Fruit fly (Drosophila melanogaster): ENCODE measurements around the gene Gcn5.

Gene Gcn5

dm6 chr3L:12523941-12524340 is at the start of gene Gcn5, which contains the start of gene ver:
Gene Gcn5, minus strand, starts transcription at chr3L:12524014.
Gene ver, plus strand, starts transcription at chr3L:12523987.
- peak; percentile 94 for TF ChIP-seq noc (tag; optimal IDR thresholded peaks at IDR 0.05)

- no peak for TF ChIP-seq noc (tag; optimal IDR thresholded peaks at IDR 0.05)
These were observed 48.6 kb upstream of the Gcn5 start, which contains the start of gene sowah for dm6 chr3L:12572366-12572765. Gene sowah, minus strand, starts transcription at chr3L:12572542.

DNA sequence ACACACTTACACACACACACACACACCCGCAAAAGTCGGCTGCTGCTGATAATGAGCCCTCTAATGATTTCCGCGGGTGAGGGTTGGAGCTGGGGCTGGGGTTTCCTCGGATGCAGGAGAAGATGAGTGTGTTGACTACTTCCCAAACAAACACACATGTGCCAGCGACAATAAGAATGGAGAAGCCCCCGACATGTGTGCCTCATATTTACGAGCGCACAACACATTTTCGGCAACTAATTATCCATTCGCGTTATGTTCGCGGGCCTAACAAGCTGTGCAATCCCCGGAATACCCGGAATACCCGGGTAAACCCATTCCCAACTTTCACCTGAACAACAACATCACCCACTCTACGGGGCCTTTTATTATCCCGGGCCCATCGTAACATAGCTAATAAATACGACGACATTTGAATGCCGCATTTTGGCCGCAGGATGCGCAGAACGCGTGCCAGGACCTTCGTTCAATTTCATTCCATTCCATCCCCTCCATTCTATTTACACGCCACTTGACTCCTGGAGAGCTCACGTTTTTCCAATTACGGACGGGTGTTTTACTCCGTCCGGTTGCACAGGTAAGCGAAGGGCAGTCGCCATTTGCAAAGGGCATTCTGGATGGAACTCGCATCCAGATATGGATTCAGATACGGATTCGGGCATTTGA is 42.4 kb upstream of the Gcn5 start:
- no peak for TF ChIP-seq noc (tag; optimal IDR thresholded peaks at IDR 0.05)

- no peak for TF ChIP-seq noc (tag; optimal IDR thresholded peaks at IDR 0.05)
These were observed 41.6 kb upstream of the Gcn5 start for dm6 chr3L:12565422-12565821.

- no peak for TF ChIP-seq noc (tag; optimal IDR thresholded peaks at IDR 0.05)
These were observed 41.2 kb upstream of the Gcn5 start for dm6 chr3L:12564979-12565378.

- TF ChIP-seq noc (tag; optimal IDR thresholded peaks at IDR 0.05) = no peak
These were observed 40.5 kb upstream of the Gcn5 start for dm6 chr3L:12564284-12564683.

- TF ChIP-seq noc (tag; optimal IDR thresholded peaks at IDR 0.05) = no peak
These were observed 35.5 kb upstream of the Gcn5 start for dm6 chr3L:12559273-12559672.

- no peak for TF ChIP-seq noc (tag; optimal IDR thresholded peaks at IDR 0.05)
These were observed 33.9 kb upstream of the Gcn5 start for dm6 chr3L:12557736-12558135.

DNA sequence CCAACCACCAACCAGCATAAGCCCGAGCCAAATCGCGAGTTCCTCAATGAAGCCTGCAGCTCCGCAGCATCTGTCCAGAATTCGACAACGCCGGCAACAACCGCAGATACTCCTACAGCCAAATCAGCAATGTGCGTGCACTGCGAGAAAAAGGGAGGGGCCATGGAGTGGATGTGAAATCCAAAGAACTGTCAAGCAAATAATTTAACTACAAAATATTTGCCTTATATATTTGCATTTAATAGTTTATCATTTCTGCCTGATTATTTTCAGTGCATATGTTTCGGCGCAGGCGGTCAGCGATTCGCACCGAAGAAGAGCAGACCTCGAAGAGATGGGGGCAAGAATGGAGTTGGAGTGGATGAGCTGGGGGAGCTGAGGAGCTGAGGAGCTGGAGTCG is 27.9 kb upstream of the Gcn5 start:
- no peak for TF ChIP-seq noc (tag; optimal IDR thresholded peaks at IDR 0.05)

DNA sequence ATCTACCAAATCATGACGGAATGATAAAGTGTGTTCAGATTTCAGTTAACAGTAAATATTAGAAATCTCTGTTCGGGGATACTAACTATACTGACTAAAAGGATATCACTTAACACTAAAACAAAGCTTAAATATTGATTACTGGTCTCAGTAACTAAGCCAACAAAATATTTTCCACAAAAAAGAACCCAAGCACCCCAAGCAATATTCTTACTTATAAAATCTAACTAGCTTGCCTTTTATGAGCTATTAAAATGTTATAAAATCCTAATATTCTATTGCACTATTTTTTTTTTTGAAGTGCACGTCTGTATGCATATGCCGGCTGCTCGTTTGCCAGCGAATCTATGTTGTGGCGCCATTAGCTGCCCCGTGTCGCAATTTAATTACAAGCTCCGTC is 25.7 kb upstream of the Gcn5 start:
- no peak for TF ChIP-seq noc (tag; optimal IDR thresholded peaks at IDR 0.05)

DNA sequence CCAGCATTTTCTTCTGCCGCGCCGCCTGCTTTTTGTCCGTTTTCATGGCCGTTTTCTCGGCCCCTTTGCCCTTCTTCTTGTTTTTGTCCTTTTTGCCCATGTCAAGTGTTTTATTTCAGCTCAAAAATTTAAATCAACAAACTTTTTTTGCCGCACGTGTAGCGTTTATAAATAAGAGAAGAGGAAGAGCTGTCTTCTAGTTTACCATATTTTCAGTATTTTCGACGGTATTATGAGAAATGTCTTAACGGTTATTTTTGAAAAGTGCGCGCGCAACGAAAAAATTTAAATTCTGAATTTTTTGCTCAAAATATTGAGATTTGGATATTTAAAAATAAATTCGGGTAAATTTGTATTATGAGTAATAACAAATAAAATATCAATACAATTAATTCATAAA is 13.3 kb upstream of the Gcn5 start, which contains the start of gene CG4069:
CG4069 (minus strand) TSS at position 193 of the 400 bp plus-strand sequence.
- no peak for TF ChIP-seq noc (tag; optimal IDR thresholded peaks at IDR 0.05)

- no peak for TF ChIP-seq noc (tag; optimal IDR thresholded peaks at IDR 0.05)
These were observed 10.5 kb upstream of the Gcn5 start, which contains the start of gene Pmm2 for dm6 chr3L:12534318-12534717. Gene Pmm2, plus strand, starts transcription at chr3L:12534590.

DNA sequence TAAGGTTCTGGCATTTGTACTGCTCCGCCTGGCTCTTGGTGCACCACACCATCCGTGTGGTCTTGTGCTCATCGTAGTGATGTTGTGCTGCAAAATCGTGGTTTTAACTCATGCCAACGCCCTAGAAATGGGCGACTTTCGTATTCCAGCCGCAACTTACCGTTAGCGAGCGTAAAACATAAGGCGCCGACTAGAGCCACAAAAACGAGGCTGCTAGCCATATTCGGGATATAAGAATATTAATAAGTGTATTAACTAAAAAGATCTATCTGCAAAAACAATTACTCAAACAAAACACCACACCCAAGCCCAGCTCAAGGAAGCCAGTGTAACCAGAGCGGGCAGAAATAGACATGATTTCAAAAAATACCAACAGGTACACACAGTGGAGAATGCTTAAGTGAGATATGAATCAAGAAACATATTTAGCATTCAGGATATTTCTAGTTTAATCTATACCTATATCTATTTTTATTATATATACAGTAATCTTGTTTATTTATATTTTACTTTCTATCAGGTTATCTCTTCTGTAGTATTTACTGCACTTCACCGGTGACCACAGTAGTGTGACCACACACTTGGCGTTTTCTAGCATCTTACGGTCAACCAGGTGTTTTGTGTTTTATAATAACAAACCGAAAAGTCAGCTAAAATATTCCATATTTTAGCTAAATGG is 9.7 kb upstream of the Gcn5 start, which contains the start of the genes Tsf2 and CG34242:
Tsf2 (minus strand) TSS at position 333 of the 679 bp plus-strand sequence.
CG34242 (plus strand) TSS at position 605 of the 679 bp plus-strand sequence.
- TF ChIP-seq noc (tag; optimal IDR thresholded peaks at IDR 0.05) = no peak

dm6 chr3L:12532220-12532619 is 8.4 kb upstream of the Gcn5 start:
- TF ChIP-seq noc (tag; optimal IDR thresholded peaks at IDR 0.05) = no peak

- TF ChIP-seq noc (tag; optimal IDR thresholded peaks at IDR 0.05) = no peak
These were observed 6.2 kb upstream of the Gcn5 start, which contains the start of gene nst for dm6 chr3L:12530044-12530443. Gene nst, minus strand, starts transcription at chr3L:12530171.

dm6 chr3L:12529431-12530007 is 5.7 kb upstream of the Gcn5 start:
- no peak for TF ChIP-seq noc (tag; optimal IDR thresholded peaks at IDR 0.05)
